Worm (Caenorhabditis elegans): ENCODE data around the gene C37E2.10.

The C37E2.10 gene

DNA sequence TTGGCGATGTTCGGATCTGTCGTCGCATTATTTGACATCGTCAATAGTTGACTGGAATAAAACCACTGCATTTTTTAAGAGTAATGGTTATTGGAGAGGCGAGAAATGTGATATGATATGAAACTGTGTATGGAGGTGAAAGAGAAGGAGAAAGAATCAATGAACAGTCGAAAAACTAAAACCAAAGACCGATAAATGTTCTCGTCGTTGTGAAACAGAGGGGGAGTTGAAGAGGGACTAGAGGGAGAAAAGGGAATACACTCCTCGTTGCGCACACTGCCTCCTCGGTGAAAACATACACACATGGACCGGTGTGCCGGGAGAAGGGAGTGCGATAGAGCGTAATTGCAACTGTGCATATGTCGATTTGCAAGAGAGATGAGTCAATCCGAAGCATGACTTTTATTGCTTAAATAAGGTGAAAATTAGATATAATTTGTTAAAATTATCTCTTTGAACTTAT lies 9.2 kb upstream of the C37E2.10 start, which contains the start of gene sym-4 (continued):
- TF ChIP-seq ztf-4 (tag; optimal IDR thresholded peaks at IDR 0.05) (peak; percentile 81), mab-9 (GFP tag; IDR thresholded peaks at IDR 0.05) (peak; percentile 28; the same call in 1 of the 2 replicates), nhr-90 (tag; optimal IDR thresholded peaks at IDR 0.05; ENCODE audit: poor library complexity) (peak; percentile 91), unc-30 (tag; optimal IDR thresholded peaks at IDR 0.05) (no peak), hlh-17 (GFP tag; optimal IDR thresholded peaks at IDR 0.05; ENCODE audit: borderline replicate concordance) (no peak), lin-15B (tag; optimal IDR thresholded peaks at IDR 0.05) (peak; percentile 86)

ce11 chrX:14173850-14174249 lies 4.9 kb upstream of the C37E2.10 start, which contains the start of gene idhb-1:
TSS of gene idhb-1 (minus strand) at chrX:14174063.
- TF ChIP-seq unc-30 (tag; optimal IDR thresholded peaks at IDR 0.05) (no peak), sox-4 (tag; optimal IDR thresholded peaks at IDR 0.05) (no peak), dpl-1 (GFP tag; optimal IDR thresholded peaks at IDR 0.05) (peak; percentile 50 to 70 (median 70)), nhr-84 (tag; optimal IDR thresholded peaks at IDR 0.05) (no peak), hlh-17 (GFP tag; optimal IDR thresholded peaks at IDR 0.05; ENCODE audit: borderline replicate concordance) (no peak), pqm-1 (tag; optimal IDR thresholded peaks at IDR 0.05) (no peak), nhr-76 (tag; optimal IDR thresholded peaks at IDR 0.05) (no peak), sup-37 (GFP tag; optimal IDR thresholded peaks at IDR 0.05) (peak; percentile 8), fkh-10 (GFP tag; optimal IDR thresholded peaks at IDR 0.05) (peak; percentile 31), skn-1 (tag; optimal IDR thresholded peaks at IDR 0.05) (peak; percentile 81), nhr-237 (tag; optimal IDR thresholded peaks at IDR 0.05) (no peak), nhr-71 (tag; optimal IDR thresholded peaks at IDR 0.05) (peak; percentile 89), lin-13 (GFP tag; optimal IDR thresholded peaks at IDR 0.05) (peak; percentile 69), aha-1 (tag; optimal IDR thresholded peaks at IDR 0.05) (no peak), mep-1 (tag; optimal IDR thresholded peaks at IDR 0.05) (peak; percentile 67), aly-2 (tag; optimal IDR thresholded peaks at IDR 0.05) (no peak), mab-9 (GFP tag; IDR thresholded peaks at IDR 0.05) (0 out of 2 replicates have a peak, but pooled peaks have one; percentile 27), ama-1 (optimal IDR thresholded peaks at IDR 0.05) (no peak), F16B12.6 (tag; optimal IDR thresholded peaks at IDR 0.05) (peak; percentile 36), ztf-11 (tag; optimal IDR thresholded peaks at IDR 0.05) (no peak), efl-1 (optimal IDR thresholded peaks at IDR 0.05) (peak; percentile 61 to 65), efl-1 (GFP tag; optimal IDR thresholded peaks at IDR 0.05 in 1 of 2) (peak; percentile 56 to 96), lin-35 (GFP tag; optimal IDR thresholded peaks at IDR 0.05) (peak; percentile 46 to 81), efl-3 (GFP tag; optimal IDR thresholded peaks at IDR 0.05) (no peak), jun-1 (tag; optimal IDR thresholded peaks at IDR 0.05) (peak; percentile 40), C34B4.2 (tag; optimal IDR thresholded peaks at IDR 0.05) (no peak), pag-3 (tag; optimal IDR thresholded peaks at IDR 0.05; ENCODE audit: borderline replicate concordance, insufficient read depth) (peak; percentile 10), swsn-7 (tag; optimal IDR thresholded peaks at IDR 0.05) (peak; percentile 83), elt-3 (tag; optimal IDR thresholded peaks at IDR 0.05) (peak in 2 of 6 experiments; percentile 28 to 44), ceh-8 (GFP tag; optimal IDR thresholded peaks at IDR 0.05) (no peak), snu-23 (GFP tag; optimal IDR thresholded peaks at IDR 0.05) (peak; percentile 83), alr-1 (tag; optimal IDR thresholded peaks at IDR 0.05; ENCODE audit: borderline replicate concordance) (no peak), pax-3 (tag; optimal IDR thresholded peaks at IDR 0.05) (no peak), mdl-1 (tag; optimal IDR thresholded peaks at IDR 0.05) (peak in 1 of 2 experiments; percentile 68), grh-1 (GFP tag; IDR thresholded peaks at IDR 0.05) (0 out of 2 replicates have a peak, but pooled peaks have one; percentile 45), unc-98 (GFP tag; IDR thresholded peaks at IDR 0.05) (no peak), hpl-2 (GFP tag; optimal IDR thresholded peaks at IDR 0.05) (peak; percentile 47), snpc-4 (tag; optimal IDR thresholded peaks at IDR 0.05) (peak; percentile 62), fkh-4 (tag; optimal IDR thresholded peaks at IDR 0.05; ENCODE audit: borderline replicate concordance) (no peak), unc-86 (tag; optimal IDR thresholded peaks at IDR 0.05) (peak; percentile 64), hlh-4 (tag; optimal IDR thresholded peaks at IDR 0.05) (no peak), fos-1 (tag; optimal IDR thresholded peaks at IDR 0.05) (peak; percentile 37), ets-5 (GFP tag; IDR thresholded peaks at IDR 0.05) (no peak), lin-39 (tag; optimal IDR thresholded peaks at IDR 0.05) (peak; percentile 67), fkh-8 (tag; optimal IDR thresholded peaks at IDR 0.05) (peak; percentile 79), nhr-47 (tag; optimal IDR thresholded peaks at IDR 0.05) (peak; percentile 86), ceh-88 (GFP tag; IDR thresholded peaks at IDR 0.05) (no peak)

Measured in whole organism, L1 larva.